Worm (Caenorhabditis elegans) whole organism, L4 larva: ENCODE results near the gene T21E8.6.

ENCODE experiments used
- F10B5.3 ChIP-seq: sonication (generic microtip); optimal IDR thresholded peaks from 2 replicates; lab custom pipeline; 2016; ENCODE audit warnings: mild to moderate bottlenecking, missing genetic modification characterization, missing compliant biosample characterization
- F26F4.8 ChIP-seq: fragments of 200-800 bp; sonication (Bioruptor generic); conservative IDR thresholded peaks from 2 replicates; pipeline ENCODE4 v1.3.6; 2022; ENCODE audit warnings: missing genetic modification characterization, missing compliant biosample characterization
- F44E2.7 ChIP-seq: fragments of 200-800 bp; sonication (Bioruptor generic); IDR thresholded peaks from 2 replicates; pipeline ENCODE4 v2.1.2; 2022; ENCODE audit warnings: missing genetic modification characterization, missing compliant biosample characterization
- R02D3.7 ChIP-seq: fragments of 150-350 bp; sonication (generic microtip); optimal IDR thresholded peaks from 3 replicates; lab custom pipeline; 2014; ENCODE audit warnings: missing biosample characterization, missing genetic modification characterization
- T20F7.1 ChIP-seq: fragments of 200-800 bp; sonication (Bioruptor generic); optimal IDR thresholded peaks from 2 replicates; lab custom pipeline; 2018; ENCODE audit warnings: mild to moderate bottlenecking, missing genetic modification characterization, missing compliant biosample characterization
- Y75B8A.6 ChIP-seq: fragments of 200-800 bp; sonication (Bioruptor generic); IDR thresholded peaks from 2 replicates; pipeline ENCODE4 v1.3.6; 2022; ENCODE audit warnings: missing genetic modification reagents, missing genetic modification characterization, missing compliant biosample characterization
- ZK546.5 ChIP-seq, 2 experiments: sonication (generic microtip); optimal IDR thresholded peaks; 2 replicates each; lab custom pipeline; 2017; ENCODE audit warnings: missing biosample characterization in 2 of 2, missing genetic modification characterization in 2 of 2
- ama-1 ChIP-seq: fragments of 150-350 bp; optimal IDR thresholded peaks from 2 replicates; lab custom pipeline; 2014; ENCODE audit warnings: inconsistent platforms, mixed read lengths
- ceh-28 ChIP-seq: fragments of 150-350 bp; optimal IDR thresholded peaks from 2 replicates; lab custom pipeline; 2014; ENCODE audit warnings: missing biosample characterization, missing genetic modification reagents, missing genetic modification characterization
- ceh-32 ChIP-seq: sonication (generic microtip); optimal IDR thresholded peaks from 2 replicates; lab custom pipeline; 2016; ENCODE audit warnings: mild to moderate bottlenecking, missing genetic modification characterization, missing compliant biosample characterization; ENCODE audit not compliant: poor library complexity
- ceh-44 ChIP-seq: fragments of 200-800 bp; sonication (Bioruptor generic); IDR thresholded peaks from 2 replicates; pipeline ENCODE4 v1.3.6; 2022; ENCODE audit warnings: missing genetic modification reagents, missing genetic modification characterization, missing compliant biosample characterization
- ceh-62 ChIP-seq: sonication (generic microtip); optimal IDR thresholded peaks from 2 replicates; lab custom pipeline; 2017; ENCODE audit warnings: missing biosample characterization, missing genetic modification characterization
- cey-2 ChIP-seq: sonication (generic microtip); optimal IDR thresholded peaks from 3 replicates; lab custom pipeline; 2017; ENCODE audit warnings: missing genetic modification characterization, mild to moderate bottlenecking, missing compliant biosample characterization, antibody characterized with exemption, borderline replicate concordance; ENCODE audit not compliant: insufficient read depth
- daf-19 ChIP-seq: fragments of 200-800 bp; sonication (Bioruptor generic); conservative IDR thresholded peaks from 2 replicates; pipeline ENCODE4 v1.3.6; 2022; ENCODE audit warnings: missing genetic modification characterization, missing compliant biosample characterization
- dmd-8 ChIP-seq: fragments of 200-800 bp; sonication (Bioruptor generic); IDR thresholded peaks from 2 replicates; pipeline ENCODE4 v1.3.6; 2022; ENCODE audit warnings: missing genetic modification characterization, missing compliant biosample characterization
- dpl-1 ChIP-seq: fragments of 150-350 bp; optimal IDR thresholded peaks from 2 replicates; lab custom pipeline; 2014; ENCODE audit warnings: missing biosample characterization, missing genetic modification reagents, missing genetic modification characterization
- duxl-1 ChIP-seq: sonication (generic microtip); optimal IDR thresholded peaks from 2 replicates; lab custom pipeline; 2016; ENCODE audit warnings: mild to moderate bottlenecking, missing genetic modification characterization, moderate library complexity, missing compliant biosample characterization; ENCODE audit not compliant: poor library complexity
- egl-27 ChIP-seq: sonication (generic microtip); optimal IDR thresholded peaks from 3 replicates; lab custom pipeline; 2017; ENCODE audit warnings: missing biosample characterization, missing genetic modification reagents, missing genetic modification characterization
- fkh-10 ChIP-seq: fragments of 150-350 bp; optimal IDR thresholded peaks from 2 replicates; lab custom pipeline; 2014; ENCODE audit warnings: missing biosample characterization, missing genetic modification reagents, missing genetic modification characterization
- hlh-11 ChIP-seq: fragments of 200-800 bp; sonication (Bioruptor generic); optimal IDR thresholded peaks from 2 replicates; lab custom pipeline; 2018; ENCODE audit warnings: mild to moderate bottlenecking, missing genetic modification characterization, missing compliant biosample characterization
- hlh-30 ChIP-seq: sonication (generic microtip); optimal IDR thresholded peaks from 2 replicates; lab custom pipeline; 2017; ENCODE audit warnings: antibody characterized with exemption, mild to moderate bottlenecking, missing genetic modification characterization, missing compliant biosample characterization; ENCODE audit not compliant: insufficient read depth
- lim-7 ChIP-seq: fragments of 200-800 bp; sonication (Bioruptor generic); IDR thresholded peaks from 2 replicates; pipeline ENCODE4 v1.3.6; 2022; ENCODE audit warnings: missing genetic modification characterization, missing compliant biosample characterization
- lin-13 ChIP-seq: fragments of 150-350 bp; optimal IDR thresholded peaks from 2 replicates; lab custom pipeline; 2014; ENCODE audit warnings: missing biosample characterization, missing genetic modification reagents, missing genetic modification characterization
- lin-39 ChIP-seq: fragments of 150-350 bp; optimal IDR thresholded peaks from 2 replicates; lab custom pipeline; 2014; ENCODE audit warnings: missing biosample characterization, missing genetic modification reagents, missing genetic modification characterization
- lsy-2 ChIP-seq, 2 experiments: fragments of 150-350 bp in 1 of 2; sonication (generic microtip) in 1 of 2; optimal IDR thresholded peaks; 2 replicates each; lab custom pipeline; 2014 to 2017; ENCODE audit warnings: missing biosample characterization in 2 of 2, missing genetic modification characterization in 2 of 2
- mes-2 ChIP-seq: sonication (generic microtip); optimal IDR thresholded peaks from 2 replicates; lab custom pipeline; 2016; ENCODE audit warnings: missing genotype, mild to moderate bottlenecking, missing genetic modification characterization, missing compliant biosample characterization; ENCODE audit not compliant: poor library complexity, severe bottlenecking
- mxl-3 ChIP-seq: fragments of 200-800 bp; sonication (Bioruptor generic); optimal IDR thresholded peaks from 2 replicates; lab custom pipeline; 2018; ENCODE audit warnings: mild to moderate bottlenecking, missing genetic modification characterization, missing compliant biosample characterization
- nhr-237 ChIP-seq: sonication (generic microtip); optimal IDR thresholded peaks from 2 replicates; lab custom pipeline; 2017; ENCODE audit warnings: missing biosample characterization, missing genetic modification characterization
- nhr-25 ChIP-seq: sonication (generic microtip); optimal IDR thresholded peaks from 2 replicates; lab custom pipeline; 2017; ENCODE audit warnings: missing genetic modification characterization, mild to moderate bottlenecking, missing compliant biosample characterization, antibody characterized with exemption, moderate library complexity, borderline replicate concordance; ENCODE audit not compliant: insufficient read depth
- nhr-6 ChIP-seq: fragments of 150-350 bp; optimal IDR thresholded peaks from 2 replicates; lab custom pipeline; 2014; ENCODE audit warnings: missing biosample characterization, missing genetic modification characterization
- pqm-1 ChIP-seq: sonication (generic microtip); optimal IDR thresholded peaks from 2 replicates; lab custom pipeline; 2017; ENCODE audit warnings: missing biosample characterization, missing genetic modification characterization
- rbr-2 ChIP-seq: sonication (generic microtip); optimal IDR thresholded peaks from 2 replicates; lab custom pipeline; 2016; ENCODE audit warnings: missing genotype, missing genetic modification characterization, missing compliant biosample characterization
- set-16 ChIP-seq: fragments of 200-800 bp; sonication (Bioruptor generic); IDR thresholded peaks from 2 replicates; pipeline ENCODE4 v1.3.6; 2022; ENCODE audit warnings: missing genetic modification reagents, missing genetic modification characterization, missing compliant biosample characterization
- snpc-4 ChIP-seq: fragments of 150-350 bp; optimal IDR thresholded peaks from 2 replicates; lab custom pipeline; 2014; ENCODE audit warnings: missing biosample characterization, missing genetic modification characterization
- unc-62 ChIP-seq, 3 experiments: fragments of 150-350 bp in 1 of 3; sonication (generic microtip); optimal IDR thresholded peaks in 2 of 3; peaks in 1 of 3; 1 replicate in 1 of 3; 2 replicates in 2 of 3; lab custom pipeline; 2014 to 2017; ENCODE audit warnings: missing biosample characterization in 3 of 3, missing genetic modification characterization in 3 of 3, missing genetic modification reagents in 3 of 3, missing genotype in 1 of 3
- zfp-2 ChIP-seq: sonication (generic microtip); optimal IDR thresholded peaks from 2 replicates; lab custom pipeline; 2016; ENCODE audit warnings: mild to moderate bottlenecking, missing genetic modification characterization, missing compliant biosample characterization
- zfp-3 ChIP-seq: fragments of 200-800 bp; sonication (Bioruptor generic); conservative IDR thresholded peaks from 2 replicates; pipeline ENCODE4 v1.3.6; 2022; ENCODE audit warnings: missing genetic modification reagents, missing genetic modification characterization, missing compliant biosample characterization

T21E8.6 gene

DNA sequence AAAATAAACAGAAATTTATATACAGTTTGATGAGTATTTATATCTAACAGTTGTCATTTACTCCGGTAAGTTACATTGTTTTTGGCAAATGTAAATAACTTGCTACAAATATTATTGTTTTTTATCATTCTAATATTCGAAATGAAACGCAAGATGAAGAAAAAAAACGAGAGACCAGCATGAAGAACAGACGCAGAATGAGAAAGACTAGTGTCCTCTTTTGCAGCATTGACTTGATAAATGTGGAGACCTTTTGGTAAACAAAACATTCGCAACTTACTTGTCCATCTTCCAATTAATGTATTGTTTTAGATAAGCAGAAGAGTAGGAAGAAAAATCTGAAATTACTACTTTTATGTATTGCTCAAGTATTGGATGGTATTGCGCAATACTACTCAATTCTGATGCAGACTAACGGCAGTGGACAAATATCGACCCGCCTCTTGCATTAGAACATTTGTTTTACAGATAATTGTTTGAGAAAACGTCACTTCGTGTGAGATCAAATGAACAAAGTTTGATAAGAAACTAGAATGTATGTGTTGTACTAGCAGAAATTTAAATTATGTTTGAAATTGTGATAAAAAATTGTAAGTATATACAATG is 4.8 kb upstream of the T21E8.6 start, which contains the start of gene pgp-6 (continued):
- TF ChIP-seq duxl-1, result no peak
- no peak for TF ChIP-seq set-16
- no peak for TF ChIP-seq F10B5.3 (tag; lab: Kevin White, UChicago)
- no peak for TF ChIP-seq dmd-8
- TF ChIP-seq pqm-1, result peak; percentile 72
- TF ChIP-seq zfp-2 (tag; lab: Kevin White, UChicago), result no peak
- no peak for TF ChIP-seq nhr-6 (tag; lab: Kevin White, UChicago)
- TF ChIP-seq hlh-11 (tag; lab: Kevin White, UChicago), result no peak
- no peak for TF ChIP-seq ceh-28
- no peak for TF ChIP-seq mxl-3 (GFP tag; lab: Kevin White, UChicago)
- no peak for TF ChIP-seq nhr-237
- no peak for TF ChIP-seq lin-13 (GFP tag; lab: Kevin White, UChicago)
- no peak for TF ChIP-seq F44E2.7
- TF ChIP-seq dpl-1 (GFP tag; lab: Kevin White, UChicago), result no peak
- TF ChIP-seq ceh-32 (tag; lab: Kevin White, UChicago), result no peak
- TF ChIP-seq lsy-2 (tag; optimal IDR thresholded peaks at IDR 0.05; lab: Kevin White, UChicago), result no peak
- TF ChIP-seq daf-19, result no peak
- no peak for TF ChIP-seq hlh-30 (tag; lab: Kevin White, UChicago)
- no peak for TF ChIP-seq cey-2 (tag; lab: Kevin White, UChicago)
- TF ChIP-seq zfp-3 (GFP tag; lab: Robert Waterston, UW), result no peak
- no peak for TF ChIP-seq ama-1
- TF ChIP-seq lin-39 (tag; lab: Kevin White, UChicago), result no peak
- TF ChIP-seq fkh-10 (GFP tag; lab: Kevin White, UChicago), result no peak
- TF ChIP-seq unc-62 (GFP tag; optimal IDR thresholded peaks at IDR 0.05 in 1 of 2; lab: Kevin White, UChicago), result peak in 1 of 2 experiments; percentile 69
- no peak for TF ChIP-seq unc-62 (tag; optimal IDR thresholded peaks at IDR 0.05; lab: Kevin White, UChicago)

DNA sequence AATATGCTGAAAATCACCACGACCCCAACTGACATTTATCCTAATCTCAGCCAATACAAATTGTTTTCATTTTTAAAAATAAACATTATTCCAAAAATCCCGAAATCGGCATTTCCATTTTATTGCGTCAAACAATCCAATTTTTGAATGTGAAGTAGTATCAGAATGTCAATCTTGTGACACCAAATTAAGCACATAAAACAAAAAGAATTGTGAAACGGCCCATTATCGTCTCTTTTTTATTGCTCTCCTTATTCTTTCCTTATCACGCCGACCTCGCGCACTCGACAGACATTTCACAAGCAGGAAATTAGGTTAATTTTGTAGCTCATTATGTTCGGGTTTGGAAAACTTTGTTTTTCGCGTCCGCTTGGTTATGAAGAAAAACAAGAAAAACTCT is 1.6 kb upstream of the T21E8.6 start, which contains the start of gene T21E8.4:
Gene T21E8.4, plus strand, starts transcription at position 301 of the 400 bp plus-strand sequence.
- TF ChIP-seq ZK546.5 (tag; optimal IDR thresholded peaks at IDR 0.05; lab: Kevin White, UChicago), result no peak
- no peak for TF ChIP-seq egl-27
- no peak for TF ChIP-seq snpc-4
- no peak for TF ChIP-seq rbr-2 (tag; lab: Kevin White, UChicago)
- no peak for TF ChIP-seq Y75B8A.6 (GFP tag; lab: Robert Waterston, UW)
- TF ChIP-seq, all 104 proteins: peak for 0

DNA sequence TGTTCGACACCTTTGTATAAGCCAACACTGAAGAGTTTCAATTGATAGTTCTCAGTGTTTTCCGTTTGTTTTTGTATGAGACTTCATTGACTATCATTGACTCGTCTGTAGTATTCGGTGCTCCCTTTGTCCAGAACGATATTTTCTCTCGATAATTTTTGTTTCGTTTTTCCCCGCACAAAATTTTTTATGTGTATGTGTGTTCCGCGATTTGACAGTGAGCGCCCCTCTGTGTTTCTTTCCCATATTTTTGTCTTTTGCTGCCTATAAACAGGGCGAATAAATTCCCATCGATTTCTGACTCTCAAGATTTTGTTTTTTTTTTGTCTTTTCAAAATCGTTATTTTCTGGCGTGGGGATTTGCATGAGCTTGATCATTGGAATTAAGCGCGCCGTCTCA is 1.1 kb downstream of the T21E8.6 start, which contains the start of gene T21E8.7:
Gene T21E8.7, plus strand, starts transcription at position 301 of the 400 bp plus-strand sequence.
- no peak for TF ChIP-seq ceh-44 (GFP tag; lab: Robert Waterston, UW)
- TF ChIP-seq R02D3.7, result no peak
- no peak for TF ChIP-seq F26F4.8
- no peak for TF ChIP-seq ceh-62 (tag; lab: Kevin White, UChicago)
- TF ChIP-seq T20F7.1 (GFP tag; lab: Kevin White, UChicago), result no peak
- TF ChIP-seq nhr-25, result no peak
- TF ChIP-seq lim-7 (GFP tag; lab: Robert Waterston, UW), result no peak
- no peak for TF ChIP-seq mes-2
